Fruit fly (Drosophila melanogaster) whole organism, wandering third instar larva: ENCODE measurements around the gene cyc.

Experiments used
- Abd-B ChIP-seq: fragments of >200 bp; optimal IDR thresholded peaks from 2 replicates; lab custom pipeline; 2017; ENCODE audit warnings: missing biosample characterization, missing genetic modification characterization
- CG32264 ChIP-seq: fragments of 200-800 bp; sonication (Bioruptor generic); optimal IDR thresholded peaks from 2 replicates; lab custom pipeline; 2016; ENCODE audit warnings: missing biosample characterization, missing genetic modification characterization
- CG9705 ChIP-seq: fragments of 200-800 bp; sonication (Bioruptor generic); optimal IDR thresholded peaks from 2 replicates; lab custom pipeline; 2018; ENCODE audit warnings: missing biosample characterization, mild to moderate bottlenecking, missing genetic modification characterization
- CrebA ChIP-seq: fragments of 200-800 bp; sonication (Bioruptor generic); optimal IDR thresholded peaks from 2 replicates; lab custom pipeline; 2016; ENCODE audit warnings: missing biosample characterization, mild to moderate bottlenecking, missing genetic modification characterization, borderline replicate concordance
- Dfd ChIP-seq: fragments of >200 bp; optimal IDR thresholded peaks from 2 replicates; lab custom pipeline; 2017; ENCODE audit warnings: missing biosample characterization, missing genetic modification characterization
- Dif ChIP-seq: fragments of 200-275, 200-300 bp; sonication (Bioruptor generic); optimal IDR thresholded peaks from 2 replicates; lab custom pipeline; 2018; ENCODE audit warnings: missing biosample characterization, missing genetic modification characterization; ENCODE audit not compliant: partially characterized antibody
- GATAd ChIP-seq: sonication (Bioruptor generic); optimal IDR thresholded peaks from 2 replicates; lab custom pipeline; 2016; ENCODE audit warnings: missing biosample characterization, missing genetic modification characterization
- HLH106 ChIP-seq: fragments of 200-800 bp; optimal IDR thresholded peaks from 3 replicates; lab custom pipeline; 2019; ENCODE audit warnings: missing biosample characterization, mild to moderate bottlenecking, missing genetic modification characterization, moderate library complexity
- Hr78 ChIP-seq: fragments of >200 bp; optimal IDR thresholded peaks from 2 replicates; lab custom pipeline; 2017; ENCODE audit warnings: missing biosample characterization, missing genetic modification characterization
- Hr83 ChIP-seq: fragments of 200-300 bp; sonication (Bioruptor generic); optimal IDR thresholded peaks from 2 replicates; lab custom pipeline; 2016; ENCODE audit warnings: missing biosample characterization, mild to moderate bottlenecking, missing genetic modification characterization, moderate library complexity; ENCODE audit not compliant: poor library complexity, severe bottlenecking
- Jra ChIP-seq: sonication (Bioruptor generic); optimal IDR thresholded peaks from 2 replicates; lab custom pipeline; 2016; ENCODE audit warnings: missing biosample characterization, missing genetic modification characterization
- Myc ChIP-seq: fragments of >200 bp; optimal IDR thresholded peaks from 2 replicates; lab custom pipeline; 2017
- N ChIP-seq: fragments of >200 bp; optimal IDR thresholded peaks from 2 replicates; lab custom pipeline; 2018; ENCODE audit warnings: missing biosample characterization, missing external identifiers, missing genetic modification characterization
- OdsH ChIP-seq: fragments of 200-800 bp; sonication (Bioruptor generic); optimal IDR thresholded peaks from 2 replicates; lab custom pipeline; 2016; ENCODE audit warnings: missing biosample characterization, mild to moderate bottlenecking, missing genetic modification characterization
- Rel ChIP-seq, 2 experiments: fragments of 200-800 bp; sonication (Bioruptor generic) in 1 of 2; optimal IDR thresholded peaks; 2 replicates in 1 of 2; 3 replicates in 1 of 2; lab custom pipeline; 2016 to 2019; ENCODE audit warnings: mild to moderate bottlenecking in 2 of 2, missing biosample characterization in 2 of 2, missing genetic modification characterization in 2 of 2, moderate library complexity in 1 of 2
- Sp1 ChIP-seq: fragments of 200-800 bp; sonication (Bioruptor generic); optimal IDR thresholded peaks from 3 replicates; lab custom pipeline; 2019; ENCODE audit warnings: missing biosample characterization, mild to moderate bottlenecking, missing genetic modification characterization, moderate library complexity
- Vsx2 ChIP-seq: fragments of 200-300, 225-300 bp; sonication (Bioruptor generic); optimal IDR thresholded peaks from 2 replicates; lab custom pipeline; 2018; ENCODE audit warnings: missing biosample characterization, missing genetic modification characterization; ENCODE audit not compliant: partially characterized antibody
- br ChIP-seq: fragments of 200-800 bp; sonication (Bioruptor generic); optimal IDR thresholded peaks from 2 replicates; lab custom pipeline; 2016; ENCODE audit warnings: missing biosample characterization, missing genetic modification characterization
- brk ChIP-seq: fragments of 200-800 bp; sonication (Bioruptor generic); optimal IDR thresholded peaks from 2 replicates; lab custom pipeline; 2016; ENCODE audit warnings: missing biosample characterization, mild to moderate bottlenecking, missing genetic modification characterization
- dmrt93B ChIP-seq: fragments of 200-800 bp; sonication (Bioruptor generic); optimal IDR thresholded peaks from 2 replicates; lab custom pipeline; 2018; ENCODE audit warnings: missing biosample characterization, mild to moderate bottlenecking, missing genetic modification characterization
- dsf ChIP-seq: sonication (Bioruptor generic); optimal IDR thresholded peaks from 2 replicates; lab custom pipeline; 2016; ENCODE audit warnings: missing biosample characterization, missing genetic modification characterization, borderline replicate concordance
- ey ChIP-seq: fragments of 200-800 bp; sonication (Bioruptor generic); optimal IDR thresholded peaks from 2 replicates; lab custom pipeline; 2016; ENCODE audit warnings: missing biosample characterization, missing genetic modification characterization
- fru ChIP-seq: fragments of 200-800 bp; sonication (Bioruptor generic); optimal IDR thresholded peaks from 3 replicates; lab custom pipeline; 2016; ENCODE audit warnings: missing biosample characterization, mild to moderate bottlenecking, missing genetic modification characterization
- h ChIP-seq: fragments of 200-800 bp; sonication (Bioruptor generic); optimal IDR thresholded peaks from 3 replicates; lab custom pipeline; 2016; ENCODE audit warnings: missing biosample characterization, mild to moderate bottlenecking, missing genetic modification characterization
- jim ChIP-seq: fragments of 175-275, 200-325 bp; sonication (Bioruptor generic); optimal IDR thresholded peaks from 2 replicates; lab custom pipeline; 2016; ENCODE audit warnings: missing biosample characterization, mild to moderate bottlenecking, missing genetic modification characterization
- lola ChIP-seq: fragments of >200 bp; optimal IDR thresholded peaks from 2 replicates; lab custom pipeline; 2017; ENCODE audit warnings: missing biosample characterization, missing genetic modification characterization
- pan ChIP-seq: fragments of >200 bp; optimal IDR thresholded peaks from 2 replicates; lab custom pipeline; 2017
- psq ChIP-seq: fragments of 200-800 bp; sonication (Bioruptor generic); optimal IDR thresholded peaks from 3 replicates; lab custom pipeline; 2017; ENCODE audit warnings: missing biosample characterization, mild to moderate bottlenecking, missing genetic modification characterization, moderate library complexity
- rgr ChIP-seq: fragments of 200-800 bp; sonication (Bioruptor generic); optimal IDR thresholded peaks from 3 replicates; lab custom pipeline; 2016; ENCODE audit warnings: missing biosample characterization, mild to moderate bottlenecking, missing genetic modification characterization
- sv ChIP-seq: fragments of 200-800 bp; sonication (Bioruptor generic); optimal IDR thresholded peaks from 3 replicates; lab custom pipeline; 2016; ENCODE audit warnings: missing biosample characterization, missing genetic modification characterization
- tai ChIP-seq: sonication (Bioruptor generic); optimal IDR thresholded peaks from 2 replicates; lab custom pipeline; 2016; ENCODE audit warnings: missing biosample characterization, missing genetic modification characterization
- woc ChIP-seq: sonication (Bioruptor generic); optimal IDR thresholded peaks from 2 replicates; lab custom pipeline; 2016; ENCODE audit warnings: missing biosample characterization, mild to moderate bottlenecking, missing genetic modification characterization

Gene cyc

dm6 chr3L:19778530-19778929 is 37.2 kb downstream of the cyc start:
- no peak for TF ChIP-seq psq
- no peak for TF ChIP-seq brk (GFP tag; lab: Kevin White, UChicago)
- TF ChIP-seq Dfd, result no peak
- TF ChIP-seq lola (GFP tag; lab: Kevin White, UChicago), result no peak
- TF ChIP-seq woc (GFP tag; lab: Kevin White, UChicago), result no peak
- no peak for TF ChIP-seq ey (GFP tag; lab: Kevin White, UChicago)
- no peak for TF ChIP-seq Vsx2 (GFP tag; lab: Kevin White, UChicago)
- no peak for TF ChIP-seq sv (GFP tag; lab: Kevin White, UChicago)
- TF ChIP-seq HLH106 (tag; lab: Kevin White, UChicago), result no peak
- TF ChIP-seq CG32264 (GFP tag; lab: Kevin White, UChicago), result no peak
- no peak for TF ChIP-seq CrebA
- TF ChIP-seq br (GFP tag; lab: Kevin White, UChicago), result no peak

dm6 chr3L:19777279-19777960 is 38.3 kb downstream of the cyc start:
- TF ChIP-seq brk (GFP tag; lab: Kevin White, UChicago) (peak; percentile 28), HLH106 (tag; lab: Kevin White, UChicago) (no peak), Dif (no peak), jim (GFP tag; lab: Kevin White, UChicago) (no peak), Sp1 (GFP tag; lab: Kevin White, UChicago) (no peak), rgr (no peak), Vsx2 (GFP tag; lab: Kevin White, UChicago) (peak; percentile 66), ey (GFP tag; lab: Kevin White, UChicago) (no peak), Hr78 (GFP tag; lab: Kevin White, UChicago) (no peak), fru (GFP tag; lab: Kevin White, UChicago) (no peak), br (GFP tag; lab: Kevin White, UChicago) (no peak), Myc (lab: Kevin White, UChicago) (no peak), CG32264 (GFP tag; lab: Kevin White, UChicago) (no peak), h (GFP tag; lab: Kevin White, UChicago) (peak; percentile 11), OdsH (GFP tag; lab: Kevin White, UChicago) (no peak), CrebA (peak; percentile 36), CG9705 (no peak), lola (GFP tag; lab: Kevin White, UChicago) (no peak), Abd-B (no peak), Jra (GFP tag; lab: Kevin White, UChicago) (no peak), dmrt93B (no peak), GATAd (GFP tag; lab: Kevin White, UChicago) (no peak), N (no peak), pan (lab: Kevin White, UChicago) (no peak), tai (GFP tag; lab: Kevin White, UChicago) (peak; percentile 34), Rel (GFP tag; optimal IDR thresholded peaks at IDR 0.05; lab: Kevin White, UChicago) (no peak), Rel (tag; optimal IDR thresholded peaks at IDR 0.05; lab: Kevin White, UChicago) (peak; percentile 24), sv (GFP tag; lab: Kevin White, UChicago) (no peak), woc (GFP tag; lab: Kevin White, UChicago) (no peak), dsf (GFP tag; lab: Kevin White, UChicago) (no peak), Dfd (no peak), Hr83 (GFP tag; lab: Kevin White, UChicago) (no peak)
